Worm (Caenorhabditis elegans) whole organism, midembryonic: ENCODE data around the gene srd-56.

Source experiments
- T22C8.4 ChIP-seq: fragments of 200-800 bp; sonication (Bioruptor generic); IDR thresholded peaks from 2 replicates; pipeline ENCODE4 v1.3.6; 2022; ENCODE audit warnings: missing genetic modification characterization, missing compliant biosample characterization
- cog-1 ChIP-seq: sonication (generic microtip); optimal IDR thresholded peaks from 2 replicates; lab custom pipeline; 2016; ENCODE audit warnings: missing genetic modification characterization, missing compliant biosample characterization
- flt-1 ChIP-seq: fragments of 200-800 bp; sonication (Bioruptor generic); IDR thresholded peaks from 2 replicates; pipeline ENCODE4 v1.3.6; 2022; ENCODE audit warnings: missing genetic modification characterization, missing compliant biosample characterization
- klf-2 ChIP-seq: fragments of 200-800 bp; sonication (Bioruptor generic); conservative IDR thresholded peaks from 2 replicates; pipeline ENCODE4 v1.3.6; 2022; ENCODE audit warnings: missing genetic modification reagents, missing genetic modification characterization, missing compliant biosample characterization
- med-1 ChIP-seq: sonication (generic microtip); optimal IDR thresholded peaks from 2 replicates; lab custom pipeline; 2017; ENCODE audit warnings: missing genetic modification characterization, mild to moderate bottlenecking, missing compliant biosample characterization, antibody characterized with exemption, missing genetic modification reagents; ENCODE audit not compliant: insufficient read depth
- ref-1 ChIP-seq: fragments of 200-800 bp; sonication (Bioruptor generic); conservative IDR thresholded peaks from 2 replicates; pipeline ENCODE4 v1.3.6; 2022; ENCODE audit warnings: missing genetic modification reagents, missing genetic modification characterization, missing compliant biosample characterization
- tab-1 ChIP-seq: fragments of 200-800 bp; sonication (Bioruptor generic); IDR thresholded peaks from 2 replicates; pipeline ENCODE4 v1.3.6; 2022; ENCODE audit warnings: missing genetic modification characterization, missing compliant biosample characterization
- ztf-23 ChIP-seq: fragments of 200-800 bp; sonication (Bioruptor generic); IDR thresholded peaks from 2 replicates; pipeline ENCODE4 v1.3.6; 2022; ENCODE audit warnings: missing genetic modification reagents, missing genetic modification characterization, missing compliant biosample characterization
- ztf-29 ChIP-seq: fragments of 200-800 bp; sonication (Bioruptor generic); IDR thresholded peaks from 2 replicates; pipeline ENCODE4 v1.3.6; 2022; ENCODE audit warnings: missing genetic modification reagents, missing genetic modification characterization, missing compliant biosample characterization

Gene srd-56

ce11 chrII:7168712-7169111, 34.3 kb downstream of the srd-56 start, which contains the start of gene col-36:
TSS of gene col-36 (minus strand) at chrII:7168812.
- TF ChIP-seq flt-1 (GFP tag; lab: Robert Waterston, UW), result no peak
- TF ChIP-seq cog-1 (tag; lab: Kevin White, UChicago), result no peak
- no peak for TF ChIP-seq tab-1 (GFP tag; lab: Robert Waterston, UW)
- no peak for TF ChIP-seq ztf-29
- TF ChIP-seq ref-1 (GFP tag; lab: Robert Waterston, UW), result no peak
- TF ChIP-seq klf-2 (GFP tag; lab: Robert Waterston, UW), result no peak
- no peak for TF ChIP-seq ztf-23 (GFP tag; lab: Robert Waterston, UW)
- TF ChIP-seq T22C8.4 (GFP tag; lab: Robert Waterston, UW), result no peak
- TF ChIP-seq med-1 (GFP tag; lab: Kevin White, UChicago), result no peak

ce11 chrII:7166768-7167167, 36.2 kb downstream of the srd-56 start:
- TF ChIP-seq ztf-23 (GFP tag; lab: Robert Waterston, UW) (no peak), med-1 (GFP tag; lab: Kevin White, UChicago) (no peak), tab-1 (GFP tag; lab: Robert Waterston, UW) (no peak), ztf-29 (no peak), cog-1 (tag; lab: Kevin White, UChicago) (no peak), ref-1 (GFP tag; lab: Robert Waterston, UW) (no peak), T22C8.4 (GFP tag; lab: Robert Waterston, UW) (no peak), flt-1 (GFP tag; lab: Robert Waterston, UW) (no peak), klf-2 (GFP tag; lab: Robert Waterston, UW) (no peak)

- TF ChIP-seq klf-2 (GFP tag; lab: Robert Waterston, UW), result no peak
- no peak for TF ChIP-seq flt-1 (GFP tag; lab: Robert Waterston, UW)
- no peak for TF ChIP-seq T22C8.4 (GFP tag; lab: Robert Waterston, UW)
- no peak for TF ChIP-seq ztf-29
- no peak for TF ChIP-seq med-1 (GFP tag; lab: Kevin White, UChicago)
- TF ChIP-seq tab-1 (GFP tag; lab: Robert Waterston, UW), result no peak
- no peak for TF ChIP-seq cog-1 (tag; lab: Kevin White, UChicago)
- TF ChIP-seq ztf-23 (GFP tag; lab: Robert Waterston, UW), result no peak
- TF ChIP-seq ref-1 (GFP tag; lab: Robert Waterston, UW), result no peak
These were observed 37.3 kb downstream of the srd-56 start, which contains the start of gene mfsd-13.2 for ce11 chrII:7165749-7166148. TSS of gene mfsd-13.2 (minus strand) at chrII:7165849.

ce11 chrII:7161512-7161911, 41.5 kb downstream of the srd-56 start, which contains the start of gene C27H5.12:
TSS of gene C27H5.12 (minus strand) at chrII:7161612.
- no peak for TF ChIP-seq tab-1 (GFP tag; lab: Robert Waterston, UW)
- TF ChIP-seq ztf-29, result no peak
- TF ChIP-seq ztf-23 (GFP tag; lab: Robert Waterston, UW), result no peak
- no peak for TF ChIP-seq T22C8.4 (GFP tag; lab: Robert Waterston, UW)
- no peak for TF ChIP-seq ref-1 (GFP tag; lab: Robert Waterston, UW)
- no peak for TF ChIP-seq med-1 (GFP tag; lab: Kevin White, UChicago)
- no peak for TF ChIP-seq cog-1 (tag; lab: Kevin White, UChicago)
- TF ChIP-seq flt-1 (GFP tag; lab: Robert Waterston, UW), result no peak
- TF ChIP-seq klf-2 (GFP tag; lab: Robert Waterston, UW), result no peak

- no peak for TF ChIP-seq T22C8.4 (GFP tag; lab: Robert Waterston, UW)
- TF ChIP-seq ref-1 (GFP tag; lab: Robert Waterston, UW), result no peak
- no peak for TF ChIP-seq tab-1 (GFP tag; lab: Robert Waterston, UW)
- TF ChIP-seq cog-1 (tag; lab: Kevin White, UChicago), result no peak
- TF ChIP-seq ztf-23 (GFP tag; lab: Robert Waterston, UW), result no peak
- no peak for TF ChIP-seq med-1 (GFP tag; lab: Kevin White, UChicago)
- TF ChIP-seq klf-2 (GFP tag; lab: Robert Waterston, UW), result no peak
- TF ChIP-seq flt-1 (GFP tag; lab: Robert Waterston, UW), result no peak
- TF ChIP-seq ztf-29, result no peak
These were observed 45.6 kb downstream of the srd-56 start for ce11 chrII:7157415-7157814.

ce11 chrII:7155392-7155791, 47.6 kb downstream of the srd-56 start, which contains the start of gene C27H5.2:
TSS of gene C27H5.2 (plus strand) at chrII:7155581.
- TF ChIP-seq med-1 (GFP tag; lab: Kevin White, UChicago) (no peak), ztf-29 (no peak), klf-2 (GFP tag; lab: Robert Waterston, UW) (no peak), flt-1 (GFP tag; lab: Robert Waterston, UW) (no peak), cog-1 (tag; lab: Kevin White, UChicago) (no peak), ref-1 (GFP tag; lab: Robert Waterston, UW) (no peak), ztf-23 (GFP tag; lab: Robert Waterston, UW) (no peak), tab-1 (GFP tag; lab: Robert Waterston, UW) (no peak), T22C8.4 (GFP tag; lab: Robert Waterston, UW) (no peak)

- TF ChIP-seq ztf-29, result no peak
- no peak for TF ChIP-seq med-1 (GFP tag; lab: Kevin White, UChicago)
- no peak for TF ChIP-seq cog-1 (tag; lab: Kevin White, UChicago)
- TF ChIP-seq flt-1 (GFP tag; lab: Robert Waterston, UW), result no peak
- no peak for TF ChIP-seq klf-2 (GFP tag; lab: Robert Waterston, UW)
- TF ChIP-seq T22C8.4 (GFP tag; lab: Robert Waterston, UW), result no peak
- no peak for TF ChIP-seq ref-1 (GFP tag; lab: Robert Waterston, UW)
- no peak for TF ChIP-seq ztf-23 (GFP tag; lab: Robert Waterston, UW)
- no peak for TF ChIP-seq tab-1 (GFP tag; lab: Robert Waterston, UW)
These were observed 48.3 kb downstream of the srd-56 start for ce11 chrII:7154711-7155110.
